Worm (Caenorhabditis elegans): ENCODE data around the gene nit-1.

nit-1 gene

DNA sequence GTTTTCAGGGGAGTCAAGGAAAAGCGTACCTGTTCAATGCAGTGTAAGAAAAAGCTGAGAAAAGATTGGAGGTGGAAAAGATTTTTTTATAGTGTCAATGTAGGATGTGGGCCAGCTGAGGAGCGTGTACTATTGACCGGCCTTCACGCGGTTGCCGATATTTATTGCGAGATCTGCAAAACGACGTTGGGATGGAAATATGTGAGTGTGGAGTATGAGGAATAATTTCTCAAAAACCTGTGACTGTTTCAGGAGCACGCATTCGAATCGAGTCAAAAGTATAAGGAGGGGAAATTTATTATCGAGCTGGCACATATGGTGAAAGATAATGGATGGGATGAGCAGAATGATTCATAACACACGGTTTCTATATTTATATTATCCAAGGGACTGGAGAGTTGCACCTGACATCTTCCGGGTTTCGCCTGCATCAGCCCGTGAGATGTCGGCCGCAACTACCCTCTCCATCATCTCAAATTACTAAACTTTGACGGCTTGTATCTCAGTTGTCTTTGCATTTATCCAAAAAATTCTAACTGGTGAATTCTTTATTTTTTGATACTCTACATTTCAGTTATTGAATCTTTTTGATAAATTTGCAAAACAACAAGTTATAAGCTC is 35.2 kb downstream of the nit-1 start:
- TF ChIP-seq zfp-3 (GFP tag; conservative IDR thresholded peaks at IDR 0.05) (no peak), F44E2.7 (GFP tag; IDR thresholded peaks at IDR 0.05) (no peak), set-16 (GFP tag; IDR thresholded peaks at IDR 0.05) (no peak), unc-62 (GFP tag; optimal IDR thresholded peaks at IDR 0.05 in 1 of 2) (no peak), unc-62 (tag; optimal IDR thresholded peaks at IDR 0.05) (no peak), nhr-237 (tag; optimal IDR thresholded peaks at IDR 0.05) (no peak), ctbp-1 (GFP tag; IDR thresholded peaks at IDR 0.05) (no peak), egl-43 (GFP tag; IDR thresholded peaks at IDR 0.05) (0 out of 2 replicates have a peak, but pooled peaks have one; percentile 53), Y5F2A.4 (GFP tag; optimal IDR thresholded peaks at IDR 0.05) (no peak), D1046.2 (GFP tag; IDR thresholded peaks at IDR 0.05) (no peak), zip-11 (GFP tag; IDR thresholded peaks at IDR 0.05) (no peak), nhr-42 (GFP tag; IDR thresholded peaks at IDR 0.05) (no peak), dmd-8 (GFP tag; IDR thresholded peaks at IDR 0.05) (no peak), mdt-29 (GFP tag; IDR thresholded peaks at IDR 0.05) (no peak), snpc-4 (tag; optimal IDR thresholded peaks at IDR 0.05) (peak; percentile 1), rbr-2 (tag; optimal IDR thresholded peaks at IDR 0.05) (no peak), lin-39 (tag; optimal IDR thresholded peaks at IDR 0.05) (no peak), T20F7.1 (GFP tag; optimal IDR thresholded peaks at IDR 0.05) (no peak), zag-1 (tag; optimal IDR thresholded peaks at IDR 0.05) (no peak), aha-1 (tag) (peak; percentile 18), snpc-1.2 (GFP tag; IDR thresholded peaks at IDR 0.05) (no peak), lin-15B (tag; optimal IDR thresholded peaks at IDR 0.05) (no peak), lim-7 (GFP tag; IDR thresholded peaks at IDR 0.05) (no peak), ztf-11 (tag; optimal IDR thresholded peaks at IDR 0.05) (no peak), pqm-1 (tag; optimal IDR thresholded peaks at IDR 0.05) (no peak), daf-19 (GFP tag; conservative IDR thresholded peaks at IDR 0.05) (0 out of 2 replicates have a peak, but pooled peaks have one; percentile 62), mep-1 (tag; optimal IDR thresholded peaks at IDR 0.05) (no peak), R02D3.7 (tag; optimal IDR thresholded peaks at IDR 0.05) (no peak), hlh-30 (tag; optimal IDR thresholded peaks at IDR 0.05; ENCODE audit: insufficient read depth) (no peak), nhr-41 (GFP tag; IDR thresholded peaks at IDR 0.05) (no peak), nhr-25 (tag; optimal IDR thresholded peaks at IDR 0.05; ENCODE audit: borderline replicate concordance, insufficient read depth) (no peak)

- no peak for TF ChIP-seq jun-1 (tag; optimal IDR thresholded peaks at IDR 0.05)
- TF ChIP-seq ztf-7 (tag; optimal IDR thresholded peaks at IDR 0.05): no peak
- TF ChIP-seq ceh-82 (tag; optimal IDR thresholded peaks at IDR 0.05): no peak
- no peak for TF ChIP-seq madf-9 (GFP tag; conservative IDR thresholded peaks at IDR 0.05)
- TF ChIP-seq snpc-1.2 (GFP tag; IDR thresholded peaks at IDR 0.05): no peak
- TF ChIP-seq aha-1 (tag): peak; percentile 60
- TF ChIP-seq daf-19 (GFP tag; conservative IDR thresholded peaks at IDR 0.05): no peak
- no peak for TF ChIP-seq zag-1 (tag; optimal IDR thresholded peaks at IDR 0.05)
- TF ChIP-seq nhr-25 (tag; optimal IDR thresholded peaks at IDR 0.05; ENCODE audit: borderline replicate concordance, insufficient read depth): no peak
Observed at ce11 chrIII:3957850-3958249, 35.8 kb downstream of the nit-1 start.

DNA sequence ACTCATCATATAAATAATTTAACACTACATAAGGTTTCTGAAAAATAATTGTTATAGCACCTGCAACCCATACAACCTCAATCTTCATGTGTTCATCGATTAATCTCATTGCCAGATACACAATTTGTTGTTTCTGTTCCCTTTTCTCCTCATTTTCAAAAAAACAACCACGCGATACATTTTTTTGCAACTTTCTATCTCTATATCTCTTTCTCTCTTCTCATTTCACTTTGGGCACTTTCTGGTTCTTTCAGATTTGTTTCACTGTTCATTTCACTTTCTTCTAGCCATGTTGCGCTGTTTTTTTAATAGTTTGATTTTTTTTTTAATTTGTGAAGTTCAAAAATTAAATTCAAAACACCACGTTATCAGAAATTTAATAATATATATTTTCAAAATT is 37.2 kb downstream of the nit-1 start:
- TF ChIP-seq aha-1 (tag) (peak; percentile 84), hlh-11 (tag; optimal IDR thresholded peaks at IDR 0.05) (peak; percentile 20), dmd-6 (GFP tag; IDR thresholded peaks at IDR 0.05) (peak; percentile 16; the same call in 1 of the 2 replicates), Y48G9A.11 (GFP tag; IDR thresholded peaks at IDR 0.05) (no peak), nhr-28 (tag; optimal IDR thresholded peaks at IDR 0.05) (peak; percentile 8), hlh-30 (tag; optimal IDR thresholded peaks at IDR 0.05; ENCODE audit: insufficient read depth) (peak; percentile 44), mdt-29 (GFP tag; IDR thresholded peaks at IDR 0.05) (no peak), mdl-1 (tag; optimal IDR thresholded peaks at IDR 0.05) (peak in 1 of 2 experiments; percentile 25)
